Worm (Caenorhabditis elegans) whole organism, L4 larva: ENCODE results near the gene str-146.

ENCODE experiments used
- F37D6.2 ChIP-seq: sonication (generic microtip); optimal IDR thresholded peaks from 2 replicates; lab custom pipeline; 2016; ENCODE audit warnings: mild to moderate bottlenecking, missing genetic modification characterization, missing compliant biosample characterization
- R02D3.7 ChIP-seq: fragments of 150-350 bp; sonication (generic microtip); optimal IDR thresholded peaks from 3 replicates; lab custom pipeline; 2014; ENCODE audit warnings: missing biosample characterization, missing genetic modification characterization
- Y105C5A.15 ChIP-seq: fragments of 200-800 bp; sonication (Bioruptor generic); IDR thresholded peaks from 2 replicates; pipeline ENCODE4 v1.3.6; 2022; ENCODE audit warnings: missing genetic modification characterization, missing compliant biosample characterization
- aha-1 ChIP-seq: fragments of 150-350 bp; peaks from one replicate; lab custom pipeline; 2014; ENCODE audit warnings: missing biosample characterization, missing genetic modification characterization
- ceh-20 ChIP-seq: fragments of 200-800 bp; sonication (Bioruptor generic); IDR thresholded peaks from 2 replicates; pipeline ENCODE4 v1.3.6; 2022; ENCODE audit warnings: missing genetic modification reagents, missing genetic modification characterization, missing compliant biosample characterization
- daf-19 ChIP-seq: fragments of 200-800 bp; sonication (Bioruptor generic); conservative IDR thresholded peaks from 2 replicates; pipeline ENCODE4 v1.3.6; 2022; ENCODE audit warnings: missing genetic modification characterization, missing compliant biosample characterization
- dmd-6 ChIP-seq: fragments of 200-800 bp; sonication (Bioruptor generic); IDR thresholded peaks from 2 replicates; pipeline ENCODE4 v1.3.6; 2022; ENCODE audit warnings: missing genetic modification reagents, missing genetic modification characterization, missing compliant biosample characterization
- dmd-9 ChIP-seq: fragments of 200-800 bp; sonication (Bioruptor generic); IDR thresholded peaks from 2 replicates; pipeline ENCODE4 v1.3.6; 2022; ENCODE audit warnings: missing genetic modification reagents, missing genetic modification characterization, missing compliant biosample characterization
- duxl-1 ChIP-seq: sonication (generic microtip); optimal IDR thresholded peaks from 2 replicates; lab custom pipeline; 2016; ENCODE audit warnings: mild to moderate bottlenecking, missing genetic modification characterization, moderate library complexity, missing compliant biosample characterization; ENCODE audit not compliant: poor library complexity
- dve-1 ChIP-seq: sonication (generic microtip); optimal IDR thresholded peaks from 2 replicates; lab custom pipeline; 2017; ENCODE audit warnings: antibody characterized with exemption, mild to moderate bottlenecking, missing genetic modification characterization, missing compliant biosample characterization; ENCODE audit not compliant: insufficient read depth
- fkh-10 ChIP-seq: fragments of 150-350 bp; optimal IDR thresholded peaks from 2 replicates; lab custom pipeline; 2014; ENCODE audit warnings: missing biosample characterization, missing genetic modification reagents, missing genetic modification characterization
- jun-1 ChIP-seq: fragments of 150-350 bp; optimal IDR thresholded peaks from 2 replicates; lab custom pipeline; 2014; ENCODE audit warnings: missing biosample characterization, missing genetic modification reagents, missing genetic modification characterization
- madf-5 ChIP-seq, 2 experiments: fragments of 200-800 bp; sonication (Bioruptor generic); IDR thresholded peaks; 2 replicates each; pipeline ENCODE4 v1.3.6; 2022; ENCODE audit warnings: missing compliant biosample characterization in 2 of 2, missing genetic modification characterization in 2 of 2
- madf-9 ChIP-seq: fragments of 200-800 bp; sonication (Bioruptor generic); conservative IDR thresholded peaks from 2 replicates; pipeline ENCODE4 v1.3.6; 2022; ENCODE audit warnings: missing genetic modification reagents, missing genetic modification characterization, missing compliant biosample characterization
- mdl-1 ChIP-seq, 2 experiments: fragments of 150-350 bp in 1 of 2; sonication (generic microtip) in 1 of 2; optimal IDR thresholded peaks; 2 replicates each; lab custom pipeline; 2014 to 2017; ENCODE audit warnings: missing biosample characterization in 2 of 2, missing genetic modification characterization in 2 of 2
- mdt-29 ChIP-seq: fragments of 200-800 bp; sonication (Bioruptor generic); IDR thresholded peaks from 2 replicates; pipeline ENCODE4 v1.3.6; 2022; ENCODE audit warnings: missing genetic modification reagents, missing genetic modification characterization, missing compliant biosample characterization
- nhr-10 ChIP-seq: fragments of 150-350 bp; optimal IDR thresholded peaks from 2 replicates; lab custom pipeline; 2014; ENCODE audit warnings: missing biosample characterization, missing genetic modification characterization
- nhr-48 ChIP-seq: sonication (generic microtip); optimal IDR thresholded peaks from 2 replicates; lab custom pipeline; 2016; ENCODE audit warnings: mild to moderate bottlenecking, missing genetic modification characterization, missing compliant biosample characterization
- pha-4 ChIP-seq, 2 experiments: fragments of 150-350 bp in 1 of 2; fragments of 200-800 bp in 1 of 2; sonication (Bioruptor generic) in 1 of 2; IDR thresholded peaks in 1 of 2; optimal IDR thresholded peaks in 1 of 2; 2 replicates each; pipeline versions ENCODE4 v1.3.6 to Lab custom; 2014 to 2022; ENCODE audit warnings: missing genetic modification characterization in 2 of 2, missing genetic modification reagents in 2 of 2, missing biosample characterization in 1 of 2, missing compliant biosample characterization in 1 of 2
- saeg-2 ChIP-seq: fragments of 200-800 bp; sonication (Bioruptor generic); IDR thresholded peaks from 2 replicates; pipeline ENCODE4 v1.3.6; 2022; ENCODE audit warnings: missing genetic modification reagents, missing genetic modification characterization, missing compliant biosample characterization
- sdz-12 ChIP-seq: fragments of 200-800 bp; sonication (Bioruptor generic); optimal IDR thresholded peaks from 2 replicates; lab custom pipeline; 2018; ENCODE audit warnings: mild to moderate bottlenecking, missing genetic modification characterization, missing compliant biosample characterization
- snpc-1.2 ChIP-seq: fragments of 200-800 bp; sonication (Bioruptor generic); IDR thresholded peaks from 2 replicates; pipeline ENCODE4 v1.3.6; 2022; ENCODE audit warnings: missing genetic modification reagents, missing genetic modification characterization, missing compliant biosample characterization
- spr-1 ChIP-seq: sonication (generic microtip); optimal IDR thresholded peaks from 2 replicates; lab custom pipeline; 2016; ENCODE audit warnings: mild to moderate bottlenecking, missing genetic modification characterization, missing compliant biosample characterization
- spr-3 ChIP-seq: fragments of 200-800 bp; sonication (Bioruptor generic); optimal IDR thresholded peaks from 2 replicates; lab custom pipeline; 2018; ENCODE audit warnings: mild to moderate bottlenecking, missing genetic modification characterization, missing compliant biosample characterization
- tra-1 ChIP-seq: fragments of 200-800 bp; sonication (Bioruptor generic); IDR thresholded peaks from 2 replicates; pipeline ENCODE4 v1.3.6; 2022; ENCODE audit warnings: missing genetic modification reagents, missing genetic modification characterization, missing compliant biosample characterization
- unc-39 ChIP-seq: sonication (generic microtip); optimal IDR thresholded peaks from 2 replicates; lab custom pipeline; 2017; ENCODE audit warnings: missing biosample characterization, missing genetic modification characterization
- unc-62 ChIP-seq, 3 experiments: fragments of 150-350 bp in 1 of 3; sonication (generic microtip); optimal IDR thresholded peaks in 2 of 3; peaks in 1 of 3; 1 replicate in 1 of 3; 2 replicates in 2 of 3; lab custom pipeline; 2014 to 2017; ENCODE audit warnings: missing biosample characterization in 3 of 3, missing genetic modification characterization in 3 of 3, missing genetic modification reagents in 3 of 3, missing genotype in 1 of 3
- zfp-3 ChIP-seq: fragments of 200-800 bp; sonication (Bioruptor generic); conservative IDR thresholded peaks from 2 replicates; pipeline ENCODE4 v1.3.6; 2022; ENCODE audit warnings: missing genetic modification reagents, missing genetic modification characterization, missing compliant biosample characterization

The str-146 gene

ce11 chrV:8062074-8062473, 33.2 kb downstream of the str-146 start, which contains the start of gene str-139:
str-139 (minus strand) TSS chrV:8062174.
- TF ChIP-seq fkh-10 (GFP tag; lab: Kevin White, UChicago) (no peak), nhr-10 (tag; lab: Kevin White, UChicago) (no peak), tra-1 (no peak), R02D3.7 (tag; lab: Kevin White, UChicago) (no peak), zfp-3 (GFP tag; lab: Robert Waterston, UW) (no peak), pha-4 (GFP tag; IDR thresholded peaks at IDR 0.05; lab: Robert Waterston, UW) (no peak), pha-4 (tag; optimal IDR thresholded peaks at IDR 0.05; lab: Kevin White, UChicago) (no peak)

DNA sequence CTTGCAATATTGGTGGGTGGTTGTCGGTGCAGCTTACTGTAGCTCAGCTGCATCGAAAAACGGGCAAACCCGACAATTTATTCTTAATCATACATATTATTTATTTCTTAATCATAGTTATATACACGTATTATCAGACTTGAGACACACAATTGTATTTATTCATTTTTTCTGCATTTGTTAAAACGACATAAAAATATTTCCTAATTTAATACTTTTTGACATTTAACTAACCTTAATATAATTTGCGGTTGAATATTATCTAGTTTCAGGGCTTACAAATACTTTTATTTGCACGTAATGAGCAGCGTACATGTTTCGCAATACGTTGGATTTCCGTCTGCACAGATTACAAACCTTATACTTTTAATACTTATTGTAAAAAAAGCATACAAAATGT, 36.9 kb downstream of the str-146 start, which contains the start of gene str-138:
str-138 (plus strand) TSS at position 301 of the 400 bp plus-strand sequence.
- TF ChIP-seq madf-5 (GFP tag; IDR thresholded peaks at IDR 0.05; lab: Robert Waterston, UW) (no peak), Y105C5A.15 (GFP tag; lab: Robert Waterston, UW) (no peak), F37D6.2 (tag; lab: Kevin White, UChicago) (no peak), duxl-1 (no peak), mdl-1 (tag; optimal IDR thresholded peaks at IDR 0.05; lab: Kevin White, UChicago) (no peak), dmd-9 (no peak), fkh-10 (GFP tag; lab: Kevin White, UChicago) (no peak), unc-39 (no peak), daf-19 (no peak), mdt-29 (GFP tag; lab: Robert Waterston, UW) (no peak), sdz-12 (GFP tag; lab: Kevin White, UChicago) (no peak), saeg-2 (no peak), R02D3.7 (tag; lab: Kevin White, UChicago) (no peak), dve-1 (tag; lab: Kevin White, UChicago) (no peak), spr-3 (no peak)

DNA sequence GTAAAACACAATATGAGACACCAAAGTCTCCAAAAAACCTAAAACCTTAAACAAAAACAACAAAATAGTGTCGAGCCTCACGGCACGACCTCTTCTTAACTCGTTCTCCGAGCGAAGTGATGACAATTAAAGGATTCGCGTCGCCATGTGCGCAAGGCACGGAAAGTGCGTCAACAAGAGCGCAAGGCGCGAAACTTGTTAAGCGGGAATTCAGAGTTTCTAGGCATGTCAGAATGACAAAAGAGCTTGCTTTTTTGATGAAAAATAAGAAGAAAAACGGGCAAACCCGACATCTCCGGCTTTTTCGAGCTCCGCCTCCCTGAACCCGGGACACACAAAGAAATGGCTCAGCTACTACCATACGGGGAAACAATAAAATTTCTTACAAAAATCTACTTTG, 37.5 kb downstream of the str-146 start:
- 0 out of 2 replicates have a peak, but pooled peaks have one; percentile 24 for TF ChIP-seq snpc-1.2 (GFP tag; lab: Robert Waterston, UW)
- TF ChIP-seq, all 104 proteins: peak for 1; not testable (repeated sequence) for 103

DNA sequence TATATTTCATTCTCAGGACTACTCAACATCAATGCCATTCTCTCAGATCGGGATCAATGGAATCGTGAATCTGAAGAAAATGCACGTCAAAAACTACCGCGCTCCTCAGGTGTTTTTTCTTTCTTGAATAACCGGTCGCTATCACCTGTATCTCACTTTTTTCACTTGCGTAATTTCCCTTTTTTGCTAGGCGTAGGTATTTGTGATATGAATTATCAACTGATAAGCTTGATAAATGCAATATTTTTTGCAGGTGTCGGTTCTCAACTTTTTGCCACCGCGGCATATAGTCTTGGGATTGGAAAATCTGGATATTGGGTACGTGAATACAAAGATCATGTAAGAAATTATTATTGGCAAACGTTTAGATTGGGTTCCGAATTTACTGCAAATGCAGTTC, 40.1 kb downstream of the str-146 start:
- no peak for TF ChIP-seq spr-1 (tag; lab: Kevin White, UChicago)
- peak in 1 of 2 experiments; percentile 70 for TF ChIP-seq unc-62 (GFP tag; optimal IDR thresholded peaks at IDR 0.05 in 1 of 2; lab: Kevin White, UChicago)
- TF ChIP-seq unc-62 (tag; optimal IDR thresholded peaks at IDR 0.05; lab: Kevin White, UChicago): no peak
- TF ChIP-seq nhr-48 (tag; lab: Kevin White, UChicago): peak; percentile 23
- TF ChIP-seq dmd-6 (GFP tag; lab: Robert Waterston, UW): no peak
- TF ChIP-seq aha-1 (tag; lab: Kevin White, UChicago): peak; percentile 31
- TF ChIP-seq ceh-20 (GFP tag; lab: Robert Waterston, UW): no peak

DNA sequence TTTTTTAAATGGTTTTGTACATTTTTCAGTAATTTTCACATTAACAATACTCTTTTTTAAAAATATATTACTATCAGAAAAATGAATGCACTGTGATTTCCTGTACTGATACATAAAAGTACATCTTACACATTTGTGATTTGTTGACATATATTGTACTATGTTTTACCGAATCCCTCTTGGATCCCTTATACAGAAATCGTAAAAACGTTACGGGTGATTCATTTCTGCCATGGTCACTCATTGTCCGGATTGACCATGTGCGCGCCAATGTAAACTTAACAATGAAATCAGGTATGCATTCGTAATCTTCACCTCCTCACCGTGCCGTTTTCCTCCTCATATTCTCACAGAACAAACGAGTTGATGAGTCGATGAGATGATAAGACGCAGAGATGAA, 41.1 kb downstream of the str-146 start, which contains the start of gene ZC513.2:
ZC513.2 (plus strand) TSS at position 301 of the 400 bp plus-strand sequence.
- TF ChIP-seq jun-1 (tag; lab: Kevin White, UChicago): peak; percentile 11
- TF ChIP-seq dve-1 (tag; lab: Kevin White, UChicago): no peak
- peak; percentile 28 for TF ChIP-seq aha-1 (tag; lab: Kevin White, UChicago)

DNA sequence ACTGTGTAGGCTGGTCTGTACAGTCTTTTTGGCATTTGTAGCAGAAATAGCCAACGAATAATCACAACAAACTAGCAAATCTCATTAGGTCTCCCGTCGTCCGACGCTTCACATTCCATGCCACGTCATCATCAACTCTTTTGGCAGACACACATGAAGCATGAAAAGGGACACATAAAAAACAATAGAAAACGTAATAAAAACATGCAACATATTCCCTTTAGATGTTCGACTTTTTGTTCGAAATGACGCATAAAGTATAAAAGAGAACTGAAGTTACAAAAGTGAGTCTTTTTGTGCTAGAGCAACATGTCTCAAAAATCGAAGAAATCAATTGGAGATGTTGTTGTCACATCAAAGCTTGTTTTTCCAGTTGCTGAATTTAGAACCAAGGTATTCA, 43.4 kb downstream of the str-146 start, which contains the start of gene sth-1:
sth-1 (plus strand) TSS at position 301 of the 400 bp plus-strand sequence.
- TF ChIP-seq madf-9 (no peak), dve-1 (tag; lab: Kevin White, UChicago) (peak; percentile 42)
